Worm (Caenorhabditis elegans) whole organism, dauer: ENCODE results near the gene sams-1.
"Not testable (repeated sequence)": the region's sequence is repeated elsewhere in the genome, so short reads cannot be mapped to it uniquely, and the experiment has no call there.

Experiments
- unc-62 ChIP-seq: sonication (generic microtip); optimal IDR thresholded peaks from 2 replicates; lab custom pipeline; 2017; ENCODE audit warnings: missing biosample characterization, missing genetic modification reagents, missing genetic modification characterization

sams-1 gene

DNA sequence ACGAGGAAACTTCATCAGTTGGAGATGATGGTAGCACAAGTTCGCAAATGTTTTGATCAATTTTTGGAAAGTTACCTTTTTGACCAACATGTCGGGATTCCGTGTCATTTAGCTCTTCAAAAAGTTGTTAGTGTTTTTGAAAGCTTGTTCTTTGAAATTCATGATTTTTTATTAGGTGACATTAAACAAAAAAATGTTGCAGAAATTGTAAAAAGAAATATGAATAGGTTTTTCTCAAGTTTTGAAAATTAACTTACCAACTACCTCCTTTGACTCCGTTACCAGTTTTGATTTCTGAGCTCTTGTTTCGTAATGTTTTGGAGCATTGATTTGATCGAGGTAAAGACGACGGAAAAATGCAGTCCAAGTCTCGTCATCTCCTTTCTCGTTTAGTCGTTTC lies 13.6 kb upstream of the sams-1 start:
- TF ChIP-seq unc-62 (GFP tag; lab: Kevin White, UChicago) = no peak

DNA sequence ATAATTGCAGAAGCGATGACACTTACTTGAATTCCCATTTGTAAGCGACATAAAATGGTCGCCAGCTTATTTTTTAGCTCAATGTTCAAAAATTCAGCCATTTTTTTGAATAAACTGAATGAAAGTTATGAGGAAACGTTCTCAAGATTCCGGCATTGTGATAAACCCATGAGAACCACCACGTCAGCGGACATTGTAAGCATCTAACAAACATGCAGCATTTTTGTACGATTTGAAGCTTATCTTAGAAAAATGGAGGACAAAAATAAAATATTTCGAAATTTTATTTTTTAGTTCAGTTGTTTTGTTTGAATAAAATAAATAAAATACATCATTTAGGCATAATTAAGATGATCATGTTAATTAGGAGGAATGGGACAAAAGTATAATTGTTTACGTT lies 12.5 kb upstream of the sams-1 start, which contains the start of gene T08D10.4:
TSS of gene T08D10.4 (minus strand) at position 101 of the 400 bp plus-strand sequence.
- no peak for TF ChIP-seq unc-62 (GFP tag; lab: Kevin White, UChicago)

- no peak for TF ChIP-seq unc-62 (GFP tag; lab: Kevin White, UChicago)
Observed at ce11 chrX:11955125-11955524, 10.6 kb upstream of the sams-1 start, which contains the start of gene T08D10.3. T08D10.3 (plus strand) TSS chrX:11955425.

DNA sequence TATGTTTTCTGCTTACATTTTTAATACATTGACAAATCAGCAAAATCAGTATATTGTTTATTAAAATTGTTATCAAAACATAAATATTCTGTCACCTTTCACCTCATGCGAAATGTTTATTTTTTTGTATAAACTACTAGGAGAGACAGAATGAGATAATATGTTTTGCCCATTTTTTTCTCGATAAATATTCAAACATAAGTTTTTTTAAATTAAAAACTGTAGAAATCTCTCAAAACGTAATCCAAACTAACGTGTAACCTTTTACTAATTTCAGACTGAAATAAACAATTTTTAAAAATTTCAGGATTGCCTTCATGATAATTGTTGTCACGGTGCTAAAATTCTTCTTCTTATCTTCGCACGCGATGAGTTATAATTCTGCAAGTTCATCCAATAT lies 8.5 kb upstream of the sams-1 start, which contains the start of gene T08D10.5:
TSS of gene T08D10.5 (plus strand) at position 301 of the 400 bp plus-strand sequence.
- TF ChIP-seq unc-62 (GFP tag; lab: Kevin White, UChicago) = no peak

DNA sequence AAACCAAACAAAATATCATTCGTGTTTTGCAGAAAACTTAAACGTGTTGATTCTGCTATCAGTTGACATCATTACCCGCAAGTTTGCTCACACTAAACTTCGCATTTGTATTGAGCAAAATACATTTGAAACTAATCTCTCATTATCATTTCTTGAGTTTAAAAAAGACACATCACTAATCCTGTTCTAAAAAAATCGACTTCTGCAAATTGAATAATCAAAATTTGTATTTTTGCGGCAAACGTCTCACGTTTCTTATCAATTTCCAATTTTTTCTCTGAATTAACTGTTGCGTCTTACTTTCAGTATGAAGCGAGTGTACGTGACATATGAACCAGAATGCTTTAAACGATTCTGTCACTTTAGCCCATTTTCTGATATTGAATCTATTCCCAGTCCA lies 5.9 kb upstream of the sams-1 start, which contains the start of gene C49F5.8:
TSS of gene C49F5.8 (plus strand) at position 301 of the 400 bp plus-strand sequence.
- no peak for TF ChIP-seq unc-62 (GFP tag; lab: Kevin White, UChicago)

ce11 chrX:11961103-11961502 lies 4.7 kb upstream of the sams-1 start, which contains the start of gene C49F5.13:
C49F5.13 (plus strand) TSS chrX:11961403.
- TF ChIP-seq unc-62 (GFP tag; lab: Kevin White, UChicago) = not testable (repeated sequence)

- TF ChIP-seq unc-62 (GFP tag; lab: Kevin White, UChicago) = no peak
Observed at ce11 chrX:11962050-11962788, 3.5 kb upstream of the sams-1 start.

- no peak for TF ChIP-seq unc-62 (GFP tag; lab: Kevin White, UChicago)
Observed at ce11 chrX:11963659-11964058, 2.1 kb upstream of the sams-1 start.

DNA sequence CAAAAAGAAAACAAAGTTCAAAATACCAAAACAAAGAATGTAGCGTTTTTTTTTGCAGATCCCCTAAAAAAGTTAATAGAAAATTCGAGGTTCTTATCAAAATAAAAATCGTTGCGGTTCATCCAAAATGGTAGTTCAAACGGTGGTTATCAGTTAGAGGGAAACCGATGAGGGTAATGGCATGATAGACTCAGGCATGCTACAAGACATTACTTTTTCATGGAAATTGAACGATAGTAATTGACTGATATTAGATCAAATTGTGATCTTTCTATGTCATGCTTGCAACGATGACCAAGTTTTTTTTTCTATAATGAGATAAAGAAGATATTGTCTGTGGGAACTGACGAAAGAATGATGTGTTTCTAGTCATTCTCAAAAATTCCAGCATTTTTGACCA lies 1.2 kb upstream of the sams-1 start:
- no peak for TF ChIP-seq unc-62 (GFP tag; lab: Kevin White, UChicago)

- no peak for TF ChIP-seq unc-62 (GFP tag; lab: Kevin White, UChicago)
Observed at ce11 chrX:11965163-11965562, 599 bp upstream of the sams-1 start.

- TF ChIP-seq unc-62 (GFP tag; lab: Kevin White, UChicago) = no peak
Observed at ce11 chrX:11967034-11967433, 1.3 kb downstream of the sams-1 start.

- TF ChIP-seq unc-62 (GFP tag; lab: Kevin White, UChicago) = no peak
Observed at ce11 chrX:11968024-11968598, 2.3 kb downstream of the sams-1 start.

DNA sequence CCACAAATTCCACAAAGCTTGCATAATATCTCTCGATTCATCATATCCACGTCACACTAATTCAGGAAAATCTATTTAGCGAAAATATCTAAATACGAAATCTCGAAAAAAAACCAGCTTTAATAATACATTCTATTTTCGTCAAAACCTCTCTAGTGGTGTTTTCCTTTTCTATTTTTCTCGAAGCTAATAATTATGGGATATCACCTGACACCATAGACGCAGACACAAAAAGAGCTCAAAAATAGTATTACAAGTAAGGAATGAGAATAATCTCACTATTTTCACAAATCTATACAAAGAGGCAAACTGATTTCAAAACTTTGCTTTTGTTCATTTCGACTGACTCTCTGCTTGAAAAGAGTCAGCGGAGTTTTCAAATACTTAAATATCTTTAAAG lies 3.3 kb downstream of the sams-1 start:
- no peak for TF ChIP-seq unc-62 (GFP tag; lab: Kevin White, UChicago)

DNA sequence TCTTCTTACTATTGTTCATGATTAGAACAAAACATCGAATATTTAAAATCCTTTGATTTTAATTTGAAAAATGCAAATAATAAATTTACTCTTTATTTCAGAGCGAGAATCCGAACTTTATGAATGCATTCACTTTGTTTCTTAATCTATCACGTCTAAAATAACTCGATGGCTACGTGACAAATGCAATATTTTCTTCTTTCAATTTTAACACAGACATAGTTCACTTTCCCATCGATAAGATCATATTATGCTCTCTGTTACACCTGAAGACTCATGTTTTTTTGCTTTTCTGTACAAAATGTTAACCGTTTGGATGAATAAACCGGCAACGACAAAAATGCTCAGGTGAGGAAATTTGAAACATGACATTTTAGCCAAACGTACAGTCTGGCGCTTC lies 3.8 kb downstream of the sams-1 start:
- no peak for TF ChIP-seq unc-62 (GFP tag; lab: Kevin White, UChicago)

DNA sequence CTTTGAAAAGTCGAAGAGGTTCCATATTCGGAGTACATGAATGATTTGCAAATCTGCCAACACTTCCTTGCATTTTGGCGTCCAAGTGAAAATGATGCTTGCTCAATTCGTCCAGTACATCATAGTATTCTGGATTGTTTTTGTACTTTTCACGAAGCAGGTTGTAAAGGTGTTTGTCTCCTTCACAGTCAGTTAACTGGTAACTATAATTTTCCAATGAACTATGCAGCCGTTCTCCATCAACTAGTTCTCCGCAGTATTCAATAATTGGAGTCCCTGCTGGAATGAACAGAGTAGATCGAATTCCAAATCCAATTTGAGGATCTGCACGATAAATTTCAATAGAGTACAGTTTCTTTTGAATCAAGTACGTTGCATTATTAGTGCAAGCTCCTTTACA lies 5.6 kb downstream of the sams-1 start:
- TF ChIP-seq unc-62 (GFP tag; lab: Kevin White, UChicago) = no peak

ce11 chrX:11974629-11975085 lies 8.9 kb downstream of the sams-1 start, which contains the start of gene set-6:
set-6 (minus strand) TSS chrX:11974679.
- TF ChIP-seq unc-62 (GFP tag; lab: Kevin White, UChicago) = no peak
